Worm (Caenorhabditis elegans) whole organism, late embryonic: ENCODE results near the gene F42C5.9.

Source experiments
- C38D4.7 ChIP-seq: fragments of 200-800 bp; sonication (Bioruptor generic); optimal IDR thresholded peaks from 2 replicates; lab custom pipeline; 2018; ENCODE audit warnings: mild to moderate bottlenecking, missing genetic modification characterization, moderate library complexity, missing compliant biosample characterization
- ama-1 ChIP-seq: fragments of 150-350 bp; optimal IDR thresholded peaks from 2 replicates; lab custom pipeline; 2014
- ceh-2 ChIP-seq: sonication (generic microtip); optimal IDR thresholded peaks from 2 replicates; lab custom pipeline; 2016; ENCODE audit warnings: missing genotype, missing genetic modification characterization, missing compliant biosample characterization
- elt-2 ChIP-seq: sonication (generic microtip); optimal IDR thresholded peaks from 2 replicates; lab custom pipeline; 2016; ENCODE audit warnings: missing genetic modification reagents, missing genetic modification characterization, missing compliant biosample characterization
- fkh-10 ChIP-seq: fragments of 150-350 bp; optimal IDR thresholded peaks from 2 replicates; lab custom pipeline; 2014; ENCODE audit warnings: missing biosample characterization, missing genetic modification reagents, missing genetic modification characterization
- hlh-30 ChIP-seq: sonication (generic microtip); optimal IDR thresholded peaks from 2 replicates; lab custom pipeline; 2017; ENCODE audit warnings: antibody characterized with exemption, missing genetic modification characterization, missing compliant biosample characterization; ENCODE audit not compliant: insufficient read depth
- lin-11 ChIP-seq: fragments of 200-800 bp; sonication (Bioruptor generic); optimal IDR thresholded peaks from 2 replicates; lab custom pipeline; 2018; ENCODE audit warnings: mild to moderate bottlenecking, missing genetic modification characterization, missing compliant biosample characterization
- nfya-1 ChIP-seq: sonication (generic microtip); optimal IDR thresholded peaks from 2 replicates; lab custom pipeline; 2017; ENCODE audit warnings: missing genetic modification characterization, mild to moderate bottlenecking, missing compliant biosample characterization, antibody characterized with exemption, moderate library complexity
- nhr-11 ChIP-seq: fragments of 150-350 bp; optimal IDR thresholded peaks from 2 replicates; lab custom pipeline; 2014; ENCODE audit warnings: missing biosample characterization, missing genetic modification characterization
- pha-4 ChIP-seq: fragments of 150-350 bp; optimal IDR thresholded peaks from 2 replicates; lab custom pipeline; 2018; ENCODE audit warnings: missing biosample characterization, missing genetic modification reagents, missing genetic modification characterization
- pqm-1 ChIP-seq: sonication (generic microtip); optimal IDR thresholded peaks from 2 replicates; lab custom pipeline; 2016; ENCODE audit warnings: missing genetic modification characterization, missing compliant biosample characterization
- syd-9 ChIP-seq: sonication (generic microtip); optimal IDR thresholded peaks from 2 replicates; lab custom pipeline; 2016; ENCODE audit warnings: mild to moderate bottlenecking, missing genetic modification characterization, moderate library complexity, missing compliant biosample characterization
- unc-3 ChIP-seq, 2 experiments: fragments of 200-800 bp in 1 of 2; sonication (Bioruptor generic) in 1 of 2; sonication (generic microtip) in 1 of 2; conservative IDR thresholded peaks in 1 of 2; optimal IDR thresholded peaks in 1 of 2; 2 replicates each; pipeline versions ENCODE4 v1.3.6 to Lab custom; 2016 to 2022; ENCODE audit warnings: missing compliant biosample characterization in 2 of 2, missing genetic modification characterization in 2 of 2, missing genetic modification reagents in 1 of 2
- ztf-16 ChIP-seq: sonication (generic microtip); optimal IDR thresholded peaks from 2 replicates; lab custom pipeline; 2017; ENCODE audit warnings: missing genetic modification characterization, missing compliant biosample characterization

DNA sequence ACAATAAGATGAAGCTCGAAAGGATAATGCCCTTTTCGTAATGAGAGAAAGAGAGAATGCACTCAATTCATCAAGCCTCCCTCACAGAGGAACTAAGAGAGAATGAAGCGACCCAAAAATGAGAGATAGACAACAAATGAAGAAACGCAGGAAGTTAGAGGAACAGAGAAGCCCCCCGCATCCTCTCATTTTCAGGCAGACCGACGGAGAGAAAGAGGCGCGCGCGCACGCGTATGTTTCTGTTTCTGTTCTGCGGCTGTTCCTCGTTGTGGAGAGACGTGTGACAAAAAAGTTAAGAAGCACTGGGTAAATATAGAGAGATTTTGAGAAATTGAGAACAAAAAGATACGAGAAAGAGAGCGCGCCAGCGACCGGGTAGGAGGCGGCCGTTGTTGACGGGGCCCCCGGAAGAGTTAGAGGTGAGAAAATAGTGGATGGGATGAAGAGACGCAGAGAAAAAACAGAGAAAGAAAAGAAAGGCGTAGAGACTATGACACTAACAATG lies 3.1 kb upstream of the F42C5.9 start:
- TF ChIP-seq ceh-2 (tag; lab: Kevin White, UChicago) = peak; percentile 29
- no peak for TF ChIP-seq ztf-16
- TF ChIP-seq unc-3 (GFP tag; conservative IDR thresholded peaks at IDR 0.05; lab: Robert Waterston, UW) = no peak
- TF ChIP-seq unc-3 (tag; optimal IDR thresholded peaks at IDR 0.05; lab: Kevin White, UChicago) = no peak
- TF ChIP-seq hlh-30 = peak; percentile 52
- TF ChIP-seq nfya-1 (tag; lab: Kevin White, UChicago) = peak; percentile 81
- peak; percentile 13 for TF ChIP-seq syd-9
- no peak for TF ChIP-seq ama-1 (lab: Kevin White, UChicago)
- TF ChIP-seq pha-4 (tag; lab: Kevin White, UChicago) = no peak
- no peak for TF ChIP-seq pqm-1 (tag; lab: Kevin White, UChicago)
- no peak for TF ChIP-seq fkh-10 (GFP tag; lab: Kevin White, UChicago)
- no peak for TF ChIP-seq C38D4.7 (GFP tag; lab: Kevin White, UChicago)
- TF ChIP-seq nhr-11 (tag; lab: Kevin White, UChicago) = no peak
- TF ChIP-seq elt-2 (tag; lab: Kevin White, UChicago) = peak; percentile 27
- no peak for TF ChIP-seq lin-11 (tag; lab: Kevin White, UChicago)
